Worm (Caenorhabditis elegans): Measurements from ENCODE around the gene F58A3.4.
A peak's percentile ranks its signal among the peaks of the same experiment; 100 is the strongest.

The F58A3.4 gene

ce11 chrX:10990855-10991176 lies 19.6 kb downstream of the F58A3.4 start:
- TF ChIP-seq nhr-76 (tag; optimal IDR thresholded peaks at IDR 0.05) (no peak), cnd-1 (tag; optimal IDR thresholded peaks at IDR 0.05) (no peak), lin-13 (tag; optimal IDR thresholded peaks at IDR 0.05) (no peak), ztf-11 (tag; optimal IDR thresholded peaks at IDR 0.05) (no peak), mls-2 (tag; optimal IDR thresholded peaks at IDR 0.05) (peak; percentile 63)

ce11 chrX:10990159-10990854 lies 20.2 kb downstream of the F58A3.4 start:
- TF ChIP-seq pha-4 (tag; optimal IDR thresholded peaks at IDR 0.05) = peak; percentile 15
- TF ChIP-seq M03D4.4 (tag; optimal IDR thresholded peaks at IDR 0.05) = peak; percentile 24
- peak; percentile 84 for TF ChIP-seq ham-2 (GFP tag; optimal IDR thresholded peaks at IDR 0.05)
- no peak for TF ChIP-seq flh-1 (GFP tag; optimal IDR thresholded peaks at IDR 0.05)
- peak; percentile 28 for TF ChIP-seq cnd-1 (tag; optimal IDR thresholded peaks at IDR 0.05)
- peak; percentile 3 for TF ChIP-seq elt-1 (tag; optimal IDR thresholded peaks at IDR 0.05; ENCODE audit: borderline replicate concordance, insufficient read depth)
- peak; percentile 96 for TF ChIP-seq nhr-2 (tag; optimal IDR thresholded peaks at IDR 0.05)
- TF ChIP-seq mep-1 (tag; optimal IDR thresholded peaks at IDR 0.05) = no peak
- TF ChIP-seq bed-3 (GFP tag; optimal IDR thresholded peaks at IDR 0.05) = no peak
- TF ChIP-seq unc-62 (GFP tag; optimal IDR thresholded peaks at IDR 0.05) = peak; percentile 8
- TF ChIP-seq mls-2 (tag; optimal IDR thresholded peaks at IDR 0.05) = peak; percentile 75
- TF ChIP-seq ceh-43 (GFP tag; optimal IDR thresholded peaks at IDR 0.05) = peak; percentile 23
- TF ChIP-seq elt-3 (tag; optimal IDR thresholded peaks at IDR 0.05) = peak; percentile 25
- peak; percentile 61 for TF ChIP-seq sptf-1 (tag; optimal IDR thresholded peaks at IDR 0.05)
- TF ChIP-seq drap-1 (GFP tag; optimal IDR thresholded peaks at IDR 0.05) = no peak

- TF ChIP-seq drap-1 (GFP tag; optimal IDR thresholded peaks at IDR 0.05) (no peak), zip-8 (tag; optimal IDR thresholded peaks at IDR 0.05) (peak; percentile 78), M03D4.4 (tag; optimal IDR thresholded peaks at IDR 0.05) (no peak), hlh-1 (tag; optimal IDR thresholded peaks at IDR 0.05) (peak; percentile 76), ceh-83 (GFP tag; optimal IDR thresholded peaks at IDR 0.05) (peak; percentile 16), nhr-2 (tag; optimal IDR thresholded peaks at IDR 0.05) (peak; percentile 81)
Measured at ce11 chrX:10989286-10989685, 21.2 kb downstream of the F58A3.4 start.

ce11 chrX:10982051-10982450 lies 28.4 kb downstream of the F58A3.4 start, which contains the start of gene ver-4:
ver-4 (plus strand) TSS chrX:10982351.
- no peak for TF ChIP-seq tbx-8 (GFP tag; optimal IDR thresholded peaks at IDR 0.05)
- no peak for TF ChIP-seq unc-39 (tag; optimal IDR thresholded peaks at IDR 0.05)
- no peak for TF ChIP-seq sem-2 (GFP tag; optimal IDR thresholded peaks at IDR 0.05)
- no peak for TF ChIP-seq lin-32 (GFP tag; optimal IDR thresholded peaks at IDR 0.05)

ce11 chrX:10981374-10981773 lies 29.1 kb downstream of the F58A3.4 start:
- TF ChIP-seq M03D4.4 (tag; optimal IDR thresholded peaks at IDR 0.05) = no peak
- TF ChIP-seq ceh-39 (tag; optimal IDR thresholded peaks at IDR 0.05) = no peak
- no peak for TF ChIP-seq pha-4 (tag; optimal IDR thresholded peaks at IDR 0.05)
- TF ChIP-seq elt-3 (tag; optimal IDR thresholded peaks at IDR 0.05) = no peak
- TF ChIP-seq cnd-1 (tag; optimal IDR thresholded peaks at IDR 0.05) = no peak
- no peak for TF ChIP-seq ces-1 (GFP tag; optimal IDR thresholded peaks at IDR 0.05)
- no peak for TF ChIP-seq unc-120 (tag; optimal IDR thresholded peaks at IDR 0.05; ENCODE audit: poor library complexity, severe bottlenecking)
- TF ChIP-seq tbx-8 (GFP tag; optimal IDR thresholded peaks at IDR 0.05) = no peak
- no peak for TF ChIP-seq blmp-1 (tag; optimal IDR thresholded peaks at IDR 0.05)
- TF ChIP-seq unc-62 (GFP tag; optimal IDR thresholded peaks at IDR 0.05) = no peak
- no peak for TF ChIP-seq ham-2 (GFP tag; optimal IDR thresholded peaks at IDR 0.05)
- no peak for TF ChIP-seq nhr-76 (tag; optimal IDR thresholded peaks at IDR 0.05)
- TF ChIP-seq elt-1 (tag; optimal IDR thresholded peaks at IDR 0.05; ENCODE audit: borderline replicate concordance, insufficient read depth) = no peak
- no peak for TF ChIP-seq mab-5 (tag; optimal IDR thresholded peaks at IDR 0.05)

- TF ChIP-seq mep-1 (tag; optimal IDR thresholded peaks at IDR 0.05) (no peak), ces-1 (GFP tag; optimal IDR thresholded peaks at IDR 0.05) (peak; percentile 38)
Measured at ce11 chrX:10979186-10979585, 31.3 kb downstream of the F58A3.4 start, which contains the start of gene pxn-2. pxn-2 (minus strand) TSS chrX:10979286.

All from whole organism, mixed stage, embryonic.